Worm (Caenorhabditis elegans) whole organism, early embryonic: ENCODE measurements around the gene Y75B12B.13.

ENCODE experiments used
- ama-1 ChIP-seq: fragments of 150-350 bp; optimal IDR thresholded peaks from 2 replicates; lab custom pipeline; 2014
- ceh-13 ChIP-seq: fragments of 200-800 bp; sonication (Bioruptor generic); optimal IDR thresholded peaks from 2 replicates; lab custom pipeline; 2018; ENCODE audit warnings: mild to moderate bottlenecking, missing genetic modification characterization, missing compliant biosample characterization

ce11 chrV:15241259-15241658, 47.5 kb upstream of the Y75B12B.13 start, which contains the start of gene chil-12:
- TF ChIP-seq ceh-13 (GFP tag; lab: Kevin White, UChicago), result no peak
- TF ChIP-seq ama-1 (lab: Kevin White, UChicago), result no peak
